Fruit fly (Drosophila melanogaster): ENCODE data around the gene boi.
A peak's percentile ranks its signal among the peaks of the same experiment; 100 is the strongest.

The boi gene

DNA sequence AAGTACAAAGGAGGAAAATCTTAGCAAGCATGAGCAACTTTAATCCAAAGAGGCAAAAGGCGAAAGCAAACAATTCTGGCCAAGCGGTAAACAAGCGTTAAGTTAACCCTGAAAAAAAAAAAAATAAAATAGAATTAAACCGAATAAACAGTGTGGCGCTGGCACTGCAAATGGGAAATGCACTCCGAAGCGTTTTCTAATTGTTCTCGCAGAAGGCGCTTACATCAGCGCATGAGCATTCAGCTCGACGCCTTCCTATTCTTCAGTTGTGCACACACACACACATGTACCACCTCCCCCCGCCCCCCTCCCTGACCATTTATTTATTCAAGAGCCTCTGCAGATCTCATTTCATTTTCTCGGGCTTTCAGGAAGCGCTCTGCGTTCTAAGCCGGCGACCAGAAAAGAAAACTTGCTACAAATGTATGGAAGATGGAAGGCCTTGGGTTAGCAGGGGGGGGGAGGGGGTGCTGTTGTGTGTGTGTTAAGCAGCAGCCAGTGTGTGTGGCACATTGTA is 41.5 kb upstream of the boi start:
- TF ChIP-seq CG14441 (GFP tag; IDR thresholded peaks at IDR 0.05) (no peak), CG6854 (GFP tag; optimal IDR thresholded peaks at IDR 0.05) (no peak), CG31365 (tag; optimal IDR thresholded peaks at IDR 0.05) (no peak), Optix (GFP tag; IDR thresholded peaks at IDR 0.05) (no peak), Hr39 (optimal IDR thresholded peaks at IDR 0.05) (peak; percentile 61), CG2120 (GFP tag; optimal IDR thresholded peaks at IDR 0.05) (no peak), CG17361 (GFP tag; IDR thresholded peaks at IDR 0.05) (no peak), D19A (tag; optimal IDR thresholded peaks at IDR 0.05) (no peak), mirr (GFP tag; optimal IDR thresholded peaks at IDR 0.05) (no peak), Ets65A (GFP tag) (peak; percentile 40)

DNA sequence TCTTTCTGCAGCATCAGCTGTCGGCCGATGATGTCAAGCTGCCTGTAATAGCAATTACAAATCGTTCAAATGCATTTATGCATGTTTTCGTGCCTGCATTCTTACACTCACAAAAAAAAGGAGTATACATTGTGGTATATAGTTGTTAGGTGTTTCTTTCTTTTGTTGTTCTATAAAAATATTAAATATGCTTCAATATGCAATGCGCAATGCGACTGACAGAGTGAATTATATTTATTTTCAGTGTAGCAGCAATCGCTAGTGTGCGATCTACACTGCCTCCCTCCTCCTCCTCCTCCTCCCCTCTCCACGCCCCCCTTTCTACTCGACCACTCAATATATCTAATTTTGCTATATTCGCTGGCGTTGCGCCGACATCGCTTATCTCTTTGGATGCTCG is 39.0 kb upstream of the boi start:
- TF ChIP-seq Drgx (GFP tag; IDR thresholded peaks at IDR 0.05): peak; percentile 80
- no peak for TF ChIP-seq PHDP (tag; optimal IDR thresholded peaks at IDR 0.05)

DNA sequence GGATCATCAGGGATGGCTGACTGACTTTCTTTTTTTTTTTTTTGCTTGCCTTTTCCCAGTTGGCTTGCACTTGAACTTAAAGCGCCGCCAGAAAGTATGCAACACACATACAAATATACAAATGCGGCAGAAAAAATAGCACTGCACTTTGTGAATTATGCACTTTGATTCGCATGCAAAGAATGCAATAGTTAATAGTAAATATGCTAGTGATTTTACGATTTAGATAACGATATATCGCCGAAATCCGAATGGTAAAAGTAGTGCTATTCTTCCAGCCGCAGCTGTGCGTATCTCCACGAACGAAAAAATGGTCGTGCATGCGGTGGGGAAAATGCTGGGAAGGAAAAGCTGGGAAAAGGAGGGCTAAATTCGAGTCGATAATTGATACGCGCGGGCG is 33.6 kb upstream of the boi start:
- no peak for TF ChIP-seq CG16815 (GFP tag; optimal IDR thresholded peaks at IDR 0.05)
- no peak for TF ChIP-seq Dll (GFP tag; IDR thresholded peaks at IDR 0.05; ENCODE audit: partially characterized antibody)
- no peak for TF ChIP-seq zen2 (GFP tag; IDR thresholded peaks at IDR 0.05; ENCODE audit: partially characterized antibody)
- 0 out of 2 replicates have a peak, but pooled peaks have one; percentile 24 for TF ChIP-seq Ptx1 (GFP tag; IDR thresholded peaks at IDR 0.05)
- TF ChIP-seq Drgx (GFP tag; IDR thresholded peaks at IDR 0.05): peak; percentile 59
- 0 out of 3 replicates have a peak, but pooled peaks have one; percentile 18 for TF ChIP-seq dysf (GFP tag; IDR thresholded peaks at IDR 0.05)
- no peak for TF ChIP-seq Hmx (GFP tag; optimal IDR thresholded peaks at IDR 0.05)
- 0 out of 2 replicates have a peak, but pooled peaks have one; percentile 47 for TF ChIP-seq CG11696 (GFP tag; IDR thresholded peaks at IDR 0.05)
- 0 out of 2 replicates have a peak, but pooled peaks have one; percentile 7 for TF ChIP-seq ttk (GFP tag; IDR thresholded peaks at IDR 0.05)
- TF ChIP-seq slbo (GFP tag; IDR thresholded peaks at IDR 0.05): 0 out of 2 replicates have a peak, but pooled peaks have one; percentile 20
- TF ChIP-seq prd (optimal IDR thresholded peaks at IDR 0.05): no peak
- peak; percentile 39; the same call in 1 of the 3 replicates for TF ChIP-seq prd (GFP tag; IDR thresholded peaks at IDR 0.05)
- TF ChIP-seq sr (GFP tag; IDR thresholded peaks at IDR 0.05): no peak
- TF ChIP-seq mam (GFP tag; optimal IDR thresholded peaks at IDR 0.05): no peak
- TF ChIP-seq CG11504 (tag; optimal IDR thresholded peaks at IDR 0.05): peak; percentile 15
- no peak for TF ChIP-seq CG12104 (GFP tag; optimal IDR thresholded peaks at IDR 0.05)
- TF ChIP-seq Vsx1 (GFP tag; optimal IDR thresholded peaks at IDR 0.05): no peak
- TF ChIP-seq bbx (GFP tag; IDR thresholded peaks at IDR 0.05; ENCODE audit: partially characterized antibody): no peak
- no peak for TF ChIP-seq nau (GFP tag; optimal IDR thresholded peaks at IDR 0.05)

DNA sequence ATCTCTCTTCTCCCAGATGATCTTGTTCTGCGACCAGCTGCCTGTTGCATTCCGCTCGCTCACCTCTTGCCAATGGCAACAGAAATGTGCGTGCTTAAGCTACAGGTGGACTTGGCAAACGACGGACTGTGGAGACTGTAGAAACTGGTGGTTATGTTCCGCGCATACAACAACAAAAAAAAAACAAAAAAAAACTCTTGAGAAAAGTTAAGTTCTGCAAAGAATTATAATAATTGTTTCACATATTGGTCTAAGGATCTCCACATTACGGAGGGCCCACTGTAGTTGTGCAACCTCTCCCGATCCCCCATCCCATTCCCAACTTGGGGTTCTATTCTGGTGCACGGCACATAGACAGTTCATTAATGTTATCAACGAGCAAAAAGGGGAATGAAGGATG is 1.3 kb downstream of the boi start:
- TF ChIP-seq ase (GFP tag; IDR thresholded peaks at IDR 0.05): peak; percentile 65; the same call in 2 of the 3 replicates
- TF ChIP-seq phol (tag; optimal IDR thresholded peaks at IDR 0.05): peak; percentile 77
- TF ChIP-seq Ssrp (tag; optimal IDR thresholded peaks at IDR 0.05): peak; percentile 75
- peak; percentile 71 for TF ChIP-seq gsb-n (tag; optimal IDR thresholded peaks at IDR 0.05)
- peak; percentile 95 for TF ChIP-seq gt (GFP tag; IDR thresholded peaks at IDR 0.05)
- TF ChIP-seq CG10267 (tag; optimal IDR thresholded peaks at IDR 0.05): peak; percentile 68
- no peak for TF ChIP-seq CG13894 (tag; optimal IDR thresholded peaks at IDR 0.05)
- peak; percentile 41; the same call in 1 of the 2 replicates for TF ChIP-seq CG3847 (GFP tag; IDR thresholded peaks at IDR 0.05)
- TF ChIP-seq pan (optimal IDR thresholded peaks at IDR 0.05): no peak
- TF ChIP-seq pan (GFP tag; optimal IDR thresholded peaks at IDR 0.05 in 1 of 2, IDR thresholded peaks at IDR 0.05 in 1 of 2): peak in 1 of 2 experiments; percentile 62
- TF ChIP-seq CG10147 (GFP tag; optimal IDR thresholded peaks at IDR 0.05): no peak
- peak; percentile 64 for TF ChIP-seq Gsc (GFP tag; IDR thresholded peaks at IDR 0.05)
- peak; percentile 39 for TF ChIP-seq CG18599 (GFP tag; optimal IDR thresholded peaks at IDR 0.05)
- TF ChIP-seq Asciz (GFP tag; optimal IDR thresholded peaks at IDR 0.05): peak; percentile 66
- TF ChIP-seq CG6813 (GFP tag; optimal IDR thresholded peaks at IDR 0.05): peak; percentile 67
- peak; percentile 83 for TF ChIP-seq CG6689 (GFP tag; IDR thresholded peaks at IDR 0.05)
- peak; percentile 31 for TF ChIP-seq Max (GFP tag; optimal IDR thresholded peaks at IDR 0.05)
- peak; percentile 58 for TF ChIP-seq CG12942 (GFP tag; optimal IDR thresholded peaks at IDR 0.05)

All from whole organism, embryonic.